Worm (Caenorhabditis elegans) whole organism, L3 larva: ENCODE measurements around the gene pix-1.

Experiments used
- R02D3.7 ChIP-seq: fragments of 150-350 bp; optimal IDR thresholded peaks from 2 replicates; lab custom pipeline; 2014; ENCODE audit warnings: missing biosample characterization, missing genetic modification characterization
- aly-2 ChIP-seq: fragments of 150-350 bp; optimal IDR thresholded peaks from 2 replicates; lab custom pipeline; 2014; ENCODE audit warnings: missing biosample characterization, missing genetic modification characterization
- ama-1 ChIP-seq: fragments of 150-350 bp; optimal IDR thresholded peaks from 2 replicates; lab custom pipeline; 2018
- ceh-16 ChIP-seq: sonication (generic microtip); optimal IDR thresholded peaks from 2 replicates; lab custom pipeline; 2017; ENCODE audit warnings: missing biosample characterization, missing genetic modification characterization
- ceh-28 ChIP-seq: fragments of 150-350 bp; optimal IDR thresholded peaks from 2 replicates; lab custom pipeline; 2014; ENCODE audit warnings: missing biosample characterization, missing genetic modification reagents, missing genetic modification characterization
- ceh-82 ChIP-seq: fragments of 150-350 bp; optimal IDR thresholded peaks from 2 replicates; lab custom pipeline; 2014; ENCODE audit warnings: missing biosample characterization, missing genetic modification characterization
- ceh-9 ChIP-seq: sonication (generic microtip); optimal IDR thresholded peaks from 2 replicates; lab custom pipeline; 2018; ENCODE audit warnings: missing biosample characterization, missing genetic modification characterization
- daf-12 ChIP-seq: fragments of 150-350 bp; optimal IDR thresholded peaks from 2 replicates; lab custom pipeline; 2014; ENCODE audit warnings: missing biosample characterization, missing genetic modification reagents, missing genetic modification characterization
- egl-27 ChIP-seq: sonication (generic microtip); optimal IDR thresholded peaks from 4 replicates; lab custom pipeline; 2017; ENCODE audit warnings: missing biosample characterization, missing genetic modification reagents, missing genetic modification characterization
- egl-5 ChIP-seq: fragments of 150-350 bp; optimal IDR thresholded peaks from 2 replicates; lab custom pipeline; 2017; ENCODE audit warnings: missing biosample characterization, missing genetic modification reagents, missing genetic modification characterization, inconsistent platforms
- elt-1 ChIP-seq: fragments of 150-350 bp; optimal IDR thresholded peaks from 2 replicates; lab custom pipeline; 2014; ENCODE audit warnings: missing biosample characterization, missing genetic modification characterization
- elt-2 ChIP-seq: sonication (generic microtip); optimal IDR thresholded peaks from 2 replicates; lab custom pipeline; 2016; ENCODE audit warnings: missing genetic modification reagents, mild to moderate bottlenecking, missing genetic modification characterization, missing compliant biosample characterization
- elt-3 ChIP-seq, 3 experiments: fragments of 150-350 bp in 1 of 3; sonication (generic microtip) in 2 of 3; optimal IDR thresholded peaks; 2 replicates in 2 of 3; 4 replicates in 1 of 3; lab custom pipeline; 2014 to 2017; ENCODE audit warnings: missing biosample characterization in 3 of 3, missing genetic modification characterization in 3 of 3
- eor-1 ChIP-seq, 2 experiments: fragments of 150-350 bp; optimal IDR thresholded peaks; 2 replicates each; lab custom pipeline; 2014 to 2018; ENCODE audit warnings: missing biosample characterization in 2 of 2, missing genetic modification characterization in 2 of 2
- fkh-10 ChIP-seq: sonication (generic microtip); optimal IDR thresholded peaks from 2 replicates; lab custom pipeline; 2017; ENCODE audit warnings: missing biosample characterization, missing genetic modification reagents, missing genetic modification characterization
- fkh-2 ChIP-seq: fragments of 150-350 bp; optimal IDR thresholded peaks from 2 replicates; lab custom pipeline; 2014; ENCODE audit warnings: missing biosample characterization, missing genetic modification reagents, missing genetic modification characterization
- fos-1 ChIP-seq: fragments of 150-350 bp; optimal IDR thresholded peaks from 2 replicates; lab custom pipeline; 2014; ENCODE audit warnings: missing biosample characterization, missing genetic modification characterization
- hmg-11 ChIP-seq: sonication (generic microtip); optimal IDR thresholded peaks from 2 replicates; lab custom pipeline; 2016; ENCODE audit warnings: missing genetic modification characterization, missing compliant biosample characterization
- jun-1 ChIP-seq: fragments of 150-350 bp; optimal IDR thresholded peaks from 2 replicates; lab custom pipeline; 2014; ENCODE audit warnings: missing biosample characterization, missing genetic modification reagents, missing genetic modification characterization
- lin-15B ChIP-seq: fragments of 150-350 bp; optimal IDR thresholded peaks from 2 replicates; lab custom pipeline; 2014; ENCODE audit warnings: missing biosample characterization, missing genetic modification characterization
- lin-39 ChIP-seq: fragments of 150-350 bp; optimal IDR thresholded peaks from 2 replicates; lab custom pipeline; 2018; ENCODE audit warnings: missing biosample characterization, missing genetic modification reagents, missing genetic modification characterization
- lsy-12 ChIP-seq: sonication (generic microtip); optimal IDR thresholded peaks from 2 replicates; lab custom pipeline; 2016; ENCODE audit warnings: mild to moderate bottlenecking, missing genetic modification characterization, missing compliant biosample characterization
- mdl-1 ChIP-seq: fragments of 150-350 bp; optimal IDR thresholded peaks from 2 replicates; lab custom pipeline; 2014; ENCODE audit warnings: missing biosample characterization, missing genetic modification characterization
- nfya-1 ChIP-seq: sonication (generic microtip); optimal IDR thresholded peaks from 2 replicates; lab custom pipeline; 2017; ENCODE audit warnings: missing genetic modification characterization, mild to moderate bottlenecking, missing compliant biosample characterization, antibody characterized with exemption, moderate library complexity; ENCODE audit not compliant: insufficient read depth
- nhr-11 ChIP-seq: fragments of 150-350 bp; optimal IDR thresholded peaks from 2 replicates; lab custom pipeline; 2014; ENCODE audit warnings: missing biosample characterization, missing genetic modification characterization
- nhr-12 ChIP-seq: fragments of 150-350 bp; optimal IDR thresholded peaks from 2 replicates; lab custom pipeline; 2014; ENCODE audit warnings: missing biosample characterization, missing genetic modification characterization
- nhr-23 ChIP-seq: fragments of 150-350 bp; optimal IDR thresholded peaks from 2 replicates; lab custom pipeline; 2014; ENCODE audit warnings: missing biosample characterization, missing genetic modification reagents, missing genetic modification characterization
- nhr-237 ChIP-seq: fragments of 150-350 bp; optimal IDR thresholded peaks from 2 replicates; lab custom pipeline; 2014; ENCODE audit warnings: missing biosample characterization, missing genetic modification characterization
- nhr-25 ChIP-seq: sonication (generic microtip); optimal IDR thresholded peaks from 2 replicates; lab custom pipeline; 2017; ENCODE audit warnings: missing biosample characterization, missing genetic modification characterization
- nhr-28 ChIP-seq: fragments of 150-350 bp; optimal IDR thresholded peaks from 2 replicates; lab custom pipeline; 2014; ENCODE audit warnings: missing biosample characterization, missing genetic modification characterization
- nhr-43 ChIP-seq: sonication (generic microtip); optimal IDR thresholded peaks from 2 replicates; lab custom pipeline; 2016; ENCODE audit warnings: mild to moderate bottlenecking, missing genetic modification characterization, missing compliant biosample characterization; ENCODE audit not compliant: poor library complexity, severe bottlenecking
- nhr-67 ChIP-seq: fragments of 150-350 bp; optimal IDR thresholded peaks from 2 replicates; lab custom pipeline; 2014; ENCODE audit warnings: missing biosample characterization, missing genetic modification characterization
- nhr-76 ChIP-seq: fragments of 150-350 bp; sonication (generic microtip); optimal IDR thresholded peaks from 5 replicates; lab custom pipeline; 2014; ENCODE audit warnings: missing biosample characterization, missing genetic modification characterization
- nhr-77 ChIP-seq: fragments of 150-350 bp; optimal IDR thresholded peaks from 2 replicates; lab custom pipeline; 2014; ENCODE audit warnings: missing biosample characterization, missing genetic modification characterization
- pha-4 ChIP-seq: fragments of 150-350 bp; optimal IDR thresholded peaks from 2 replicates; lab custom pipeline; 2014; ENCODE audit warnings: missing biosample characterization, missing genetic modification reagents, missing genetic modification characterization
- pqm-1 ChIP-seq: fragments of 150-350 bp; optimal IDR thresholded peaks from 2 replicates; lab custom pipeline; 2017; ENCODE audit warnings: missing biosample characterization, missing genetic modification characterization, inconsistent platforms
- sea-2 ChIP-seq: fragments of 150-350 bp; sonication (generic microtip); optimal IDR thresholded peaks from 4 replicates; lab custom pipeline; 2014; ENCODE audit warnings: missing biosample characterization, missing genetic modification reagents, missing genetic modification characterization
- skn-1 ChIP-seq: fragments of 150-350 bp; optimal IDR thresholded peaks from 2 replicates; lab custom pipeline; 2014; ENCODE audit warnings: missing biosample characterization, missing genetic modification characterization
- snpc-4 ChIP-seq: fragments of 150-350 bp; optimal IDR thresholded peaks from 2 replicates; lab custom pipeline; 2014; ENCODE audit warnings: missing biosample characterization, missing genetic modification characterization
- tbx-2 ChIP-seq: sonication (generic microtip); optimal IDR thresholded peaks from 2 replicates; lab custom pipeline; 2016; ENCODE audit warnings: mild to moderate bottlenecking, missing genetic modification characterization, missing compliant biosample characterization
- unc-39 ChIP-seq: sonication (generic microtip); optimal IDR thresholded peaks from 4 replicates; lab custom pipeline; 2017; ENCODE audit warnings: missing biosample characterization, missing genetic modification characterization
- unc-62 ChIP-seq: fragments of 150-350 bp; sonication (generic microtip); optimal IDR thresholded peaks from 4 replicates; lab custom pipeline; 2014; ENCODE audit warnings: missing biosample characterization, missing genetic modification reagents, missing genetic modification characterization
- zag-1 ChIP-seq: fragments of 150-350 bp; optimal IDR thresholded peaks from 2 replicates; lab custom pipeline; 2014; ENCODE audit warnings: missing biosample characterization, missing genetic modification characterization
- ztf-11 ChIP-seq: fragments of 150-350 bp; optimal IDR thresholded peaks from 2 replicates; lab custom pipeline; 2014; ENCODE audit warnings: missing biosample characterization, missing genetic modification characterization
- ztf-4 ChIP-seq: fragments of 150-350 bp; optimal IDR thresholded peaks from 2 replicates; lab custom pipeline; 2014; ENCODE audit warnings: missing biosample characterization, missing genetic modification characterization

pix-1 gene

DNA sequence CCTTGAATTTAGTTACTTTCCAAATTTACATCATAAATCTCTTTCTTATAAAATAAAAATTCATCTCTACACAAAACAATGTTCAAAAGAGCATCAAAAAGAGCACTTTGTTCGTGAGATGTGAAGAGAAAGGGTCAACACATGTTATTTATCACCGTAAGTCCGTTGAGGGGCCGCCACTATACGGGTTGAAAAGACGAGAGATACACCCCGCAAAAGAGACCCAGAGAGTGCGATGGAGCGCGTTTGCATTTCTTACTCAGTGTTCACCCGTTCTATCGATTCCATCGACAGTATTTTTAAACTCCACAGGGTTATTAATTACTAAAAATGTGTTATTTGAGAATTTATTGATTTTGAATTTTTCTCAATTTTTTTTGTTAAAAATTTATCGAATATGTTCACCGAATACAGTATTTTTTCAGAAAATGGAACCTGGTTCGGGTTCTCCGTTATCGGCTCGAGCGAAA is at the start of gene pix-1:
Gene pix-1 (plus strand): TSS at position 420 of the 470 bp plus-strand sequence.
- peak; percentile 44 for TF ChIP-seq lin-15B (tag; lab: Kevin White, UChicago)
- TF ChIP-seq fkh-10 (GFP tag; lab: Kevin White, UChicago), result no peak
- peak; percentile 9 for TF ChIP-seq pqm-1 (tag; lab: Kevin White, UChicago)
- TF ChIP-seq lin-39 (tag; lab: Kevin White, UChicago), result peak; percentile 79
- peak; percentile 56 for TF ChIP-seq nfya-1 (tag; lab: Kevin White, UChicago)
- TF ChIP-seq elt-1 (tag; lab: Kevin White, UChicago), result no peak
- peak; percentile 59 for TF ChIP-seq nhr-23
- no peak for TF ChIP-seq sea-2
- peak; percentile 50 for TF ChIP-seq ceh-28
- peak; percentile 46 for TF ChIP-seq nhr-25
- TF ChIP-seq nhr-43 (tag; lab: Kevin White, UChicago), result peak; percentile 53
- TF ChIP-seq egl-5 (tag; lab: Kevin White, UChicago), result peak; percentile 27
- peak; percentile 20 for TF ChIP-seq elt-2 (tag; lab: Kevin White, UChicago)
- TF ChIP-seq hmg-11 (tag; lab: Kevin White, UChicago), result peak; percentile 88
- peak; percentile 90 for TF ChIP-seq pha-4 (tag; lab: Kevin White, UChicago)
- peak; percentile 68 for TF ChIP-seq snpc-4 (tag; lab: Kevin White, UChicago)
- no peak for TF ChIP-seq ceh-16 (tag; lab: Kevin White, UChicago)

DNA sequence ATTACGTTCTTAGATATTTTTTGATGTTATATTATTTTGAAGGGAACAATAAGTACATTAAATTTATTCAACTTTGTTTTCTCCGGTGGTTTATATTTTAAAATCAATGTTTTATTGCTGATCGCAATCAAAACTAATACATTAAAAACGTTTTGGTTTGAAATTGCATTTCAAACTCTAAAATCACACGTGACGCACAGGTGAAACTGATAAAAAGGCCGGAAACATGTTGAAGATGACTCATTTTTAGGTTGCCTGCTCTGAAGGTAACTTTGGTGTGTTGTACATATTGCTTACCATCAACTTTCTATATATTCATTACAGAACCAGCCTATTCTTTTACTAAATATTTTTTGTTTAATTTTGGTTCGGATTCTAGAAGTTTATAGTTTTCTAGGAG is 41.4 kb upstream of the pix-1 start:
- peak; percentile 64 for TF ChIP-seq elt-2 (tag; lab: Kevin White, UChicago)
- TF ChIP-seq nhr-43 (tag; lab: Kevin White, UChicago), result no peak
- peak; percentile 80 for TF ChIP-seq pqm-1 (tag; lab: Kevin White, UChicago)
- TF ChIP-seq ceh-9 (tag; lab: Kevin White, UChicago), result no peak
- peak; percentile 59 for TF ChIP-seq jun-1 (tag; lab: Kevin White, UChicago)
- TF ChIP-seq pha-4 (tag; lab: Kevin White, UChicago), result peak; percentile 36
- no peak for TF ChIP-seq mdl-1 (tag; lab: Kevin White, UChicago)
- no peak for TF ChIP-seq fkh-10 (GFP tag; lab: Kevin White, UChicago)
- TF ChIP-seq nfya-1 (tag; lab: Kevin White, UChicago), result no peak

DNA sequence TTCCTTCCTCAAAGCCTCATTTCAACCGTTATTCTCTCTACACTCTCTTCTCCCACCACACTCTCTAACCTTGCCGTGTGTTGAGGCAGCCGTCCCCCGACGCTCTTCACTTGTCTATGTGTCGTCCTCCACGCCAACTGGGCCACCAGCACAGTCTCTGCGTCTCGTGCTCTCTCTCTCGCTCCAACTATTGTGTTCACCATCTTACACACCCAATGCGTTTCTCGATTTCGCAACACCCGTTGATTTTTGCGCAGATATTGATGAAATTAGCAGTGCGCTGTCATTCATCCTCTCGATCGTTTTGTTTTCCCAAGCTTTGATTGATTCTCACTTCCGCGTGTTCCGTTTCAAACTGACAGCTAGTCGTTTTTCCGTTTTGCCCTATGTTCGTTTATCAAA is 40.0 kb upstream of the pix-1 start:
- TF ChIP-seq nfya-1 (tag; lab: Kevin White, UChicago) (peak; percentile 75), ceh-28 (peak; percentile 49), nhr-23 (peak; percentile 71), ztf-11 (tag; lab: Kevin White, UChicago) (no peak), daf-12 (tag; lab: Kevin White, UChicago) (no peak), sea-2 (peak; percentile 24), eor-1 (tag; optimal IDR thresholded peaks at IDR 0.05; lab: Kevin White, UChicago) (no peak), fkh-2 (tag; lab: Kevin White, UChicago) (no peak), ceh-82 (tag; lab: Kevin White, UChicago) (no peak), elt-2 (tag; lab: Kevin White, UChicago) (peak; percentile 22), skn-1 (tag; lab: Kevin White, UChicago) (no peak), unc-39 (tag; lab: Kevin White, UChicago) (no peak), R02D3.7 (tag; lab: Kevin White, UChicago) (peak; percentile 36), nhr-237 (tag; lab: Kevin White, UChicago) (no peak), ceh-16 (tag; lab: Kevin White, UChicago) (no peak), ama-1 (lab: Kevin White, UChicago) (no peak), lin-15B (tag; lab: Kevin White, UChicago) (peak; percentile 15), egl-5 (tag; lab: Kevin White, UChicago) (peak; percentile 75), lsy-12 (tag; lab: Kevin White, UChicago) (no peak), nhr-43 (tag; lab: Kevin White, UChicago) (no peak), tbx-2 (tag; lab: Kevin White, UChicago) (peak; percentile 54), snpc-4 (tag; lab: Kevin White, UChicago) (peak; percentile 31), elt-3 (tag; optimal IDR thresholded peaks at IDR 0.05; lab: Kevin White, UChicago) (no peak), lin-39 (tag; lab: Kevin White, UChicago) (peak; percentile 91), ceh-9 (tag; lab: Kevin White, UChicago) (no peak), nhr-28 (tag; lab: Kevin White, UChicago) (no peak), fos-1 (tag; lab: Kevin White, UChicago) (no peak), nhr-25 (peak; percentile 90), nhr-67 (tag; lab: Kevin White, UChicago) (no peak), elt-1 (tag; lab: Kevin White, UChicago) (peak; percentile 43), egl-27 (tag; lab: Kevin White, UChicago) (no peak), zag-1 (tag; lab: Kevin White, UChicago) (peak; percentile 1), jun-1 (tag; lab: Kevin White, UChicago) (no peak), nhr-12 (tag; lab: Kevin White, UChicago) (no peak), ztf-4 (tag; lab: Kevin White, UChicago) (no peak), pha-4 (tag; lab: Kevin White, UChicago) (peak; percentile 20), hmg-11 (tag; lab: Kevin White, UChicago) (peak; percentile 90), mdl-1 (tag; lab: Kevin White, UChicago) (peak; percentile 5), nhr-77 (no peak), unc-62 (GFP tag; lab: Kevin White, UChicago) (peak; percentile 85), nhr-76 (no peak), nhr-11 (no peak), aly-2 (tag; lab: Kevin White, UChicago) (no peak)
